Worm (Caenorhabditis elegans) whole organism, young adult: Measurements from ENCODE around the gene C11D2.4.

Experiments used
- B0261.1 ChIP-seq: sonication (generic microtip); optimal IDR thresholded peaks from 2 replicates; lab custom pipeline; 2016; ENCODE audit warnings: mild to moderate bottlenecking, missing genetic modification characterization, moderate library complexity, missing compliant biosample characterization
- C17E4.6 ChIP-seq: fragments of 200-800 bp; sonication (Bioruptor generic); IDR thresholded peaks from 2 replicates; pipeline ENCODE4 v1.3.6; 2022; ENCODE audit warnings: missing genetic modification reagents, missing genetic modification characterization, missing compliant biosample characterization
- F22D6.2 ChIP-seq: sonication (generic microtip); optimal IDR thresholded peaks from 2 replicates; lab custom pipeline; 2016; ENCODE audit warnings: mild to moderate bottlenecking, missing genetic modification characterization, missing compliant biosample characterization
- K11D2.4 ChIP-seq: fragments of 200-800 bp; sonication (Bioruptor generic); IDR thresholded peaks from 2 replicates; pipeline ENCODE4 v1.3.6; 2022; ENCODE audit warnings: missing genetic modification reagents, missing genetic modification characterization, missing compliant biosample characterization
- K12H6.12 ChIP-seq: fragments of 200-800 bp; sonication (Bioruptor generic); optimal IDR thresholded peaks from 2 replicates; lab custom pipeline; 2018; ENCODE audit warnings: mild to moderate bottlenecking, missing genetic modification characterization, missing compliant biosample characterization
- Y67H2A.10 ChIP-seq: fragments of 200-800 bp; sonication (Bioruptor generic); conservative IDR thresholded peaks from 2 replicates; pipeline ENCODE4 v1.3.6; 2022; ENCODE audit warnings: missing genetic modification reagents, missing genetic modification characterization, missing compliant biosample characterization
- Y79H2A.3 ChIP-seq: fragments of 200-800 bp; sonication (Bioruptor generic); conservative IDR thresholded peaks from 2 replicates; pipeline ENCODE4 v1.3.6; 2022; ENCODE audit warnings: missing genetic modification reagents, missing genetic modification characterization, missing compliant biosample characterization
- ZK185.1 ChIP-seq: sonication (generic microtip); optimal IDR thresholded peaks from 2 replicates; lab custom pipeline; 2016; ENCODE audit warnings: mild to moderate bottlenecking, missing genetic modification characterization, missing compliant biosample characterization; ENCODE audit not compliant: poor library complexity, severe bottlenecking
- akir-1 ChIP-seq: fragments of 200-800 bp; sonication (Bioruptor generic); optimal IDR thresholded peaks from 2 replicates; lab custom pipeline; 2018; ENCODE audit warnings: mild to moderate bottlenecking, missing genetic modification characterization, moderate library complexity, missing compliant biosample characterization
- atf-7 ChIP-seq: sonication (generic microtip); optimal IDR thresholded peaks from 2 replicates; lab custom pipeline; 2017; ENCODE audit warnings: mild to moderate bottlenecking, missing genetic modification characterization, missing compliant biosample characterization
- athp-1 ChIP-seq: sonication (generic microtip); optimal IDR thresholded peaks from 2 replicates; lab custom pipeline; 2017; ENCODE audit warnings: mild to moderate bottlenecking, missing genetic modification characterization, missing compliant biosample characterization
- attf-5 ChIP-seq: fragments of 200-800 bp; sonication (Bioruptor generic); optimal IDR thresholded peaks from 2 replicates; lab custom pipeline; 2018; ENCODE audit warnings: mild to moderate bottlenecking, missing genetic modification characterization, missing compliant biosample characterization
- bed-2 ChIP-seq: fragments of 200-800 bp; sonication (Bioruptor generic); IDR thresholded peaks from 2 replicates; pipeline ENCODE4 v1.3.6; 2022; ENCODE audit warnings: missing genetic modification reagents, missing genetic modification characterization, missing compliant biosample characterization
- cebp-2 ChIP-seq: fragments of 200-800 bp; sonication (Bioruptor generic); IDR thresholded peaks from 2 replicates; pipeline ENCODE4 v1.3.6; 2022; ENCODE audit warnings: missing genetic modification characterization, missing compliant biosample characterization
- ceh-100 ChIP-seq: fragments of 200-800 bp; sonication (Bioruptor generic); IDR thresholded peaks from 2 replicates; pipeline ENCODE4 v1.3.6; 2022; ENCODE audit warnings: missing genetic modification reagents, missing genetic modification characterization, missing compliant biosample characterization
- ceh-27 ChIP-seq: fragments of 200-800 bp; sonication (Bioruptor generic); optimal IDR thresholded peaks from 2 replicates; lab custom pipeline; 2018; ENCODE audit warnings: mild to moderate bottlenecking, missing genetic modification characterization, moderate library complexity, missing compliant biosample characterization
- ceh-91 ChIP-seq: fragments of 200-800 bp; sonication (Bioruptor generic); IDR thresholded peaks from 2 replicates; pipeline ENCODE4 v1.3.6; 2022; ENCODE audit warnings: missing genetic modification reagents, missing genetic modification characterization, missing compliant biosample characterization
- dpl-1 ChIP-seq: fragments of 150-350 bp; optimal IDR thresholded peaks from 2 replicates; lab custom pipeline; 2014; ENCODE audit warnings: missing biosample characterization, missing genetic modification reagents, missing genetic modification characterization
- fkh-3 ChIP-seq: sonication (generic microtip); optimal IDR thresholded peaks from 2 replicates; lab custom pipeline; 2016; ENCODE audit warnings: mild to moderate bottlenecking, missing genetic modification characterization, missing compliant biosample characterization
- him-1 ChIP-seq: sonication (generic microtip); optimal IDR thresholded peaks from 2 replicates; lab custom pipeline; 2016; ENCODE audit warnings: missing genotype, missing genetic modification reagents, missing genetic modification characterization, missing compliant biosample characterization
- hlh-12 ChIP-seq: sonication (generic microtip); optimal IDR thresholded peaks from 2 replicates; lab custom pipeline; 2016; ENCODE audit warnings: missing genetic modification characterization, missing compliant biosample characterization
- hmg-1.2 ChIP-seq: fragments of 200-800 bp; sonication (Bioruptor generic); IDR thresholded peaks from 2 replicates; pipeline ENCODE4 v1.3.6; 2022; ENCODE audit warnings: missing genetic modification reagents, missing genetic modification characterization, missing compliant biosample characterization
- hrde-1 ChIP-seq: sonication (generic microtip); optimal IDR thresholded peaks from 2 replicates; lab custom pipeline; 2016; ENCODE audit warnings: missing genetic modification characterization, mild to moderate bottlenecking, missing compliant biosample characterization, moderate library complexity, missing genotype, missing genetic modification reagents, borderline replicate concordance
- let-526 ChIP-seq: fragments of 200-800 bp; sonication (Bioruptor generic); IDR thresholded peaks from 2 replicates; pipeline ENCODE4 v1.3.6; 2022; ENCODE audit warnings: missing genetic modification reagents, missing genetic modification characterization, missing compliant biosample characterization
- let-607 ChIP-seq, 2 experiments: fragments of 200-800 bp in 1 of 2; sonication (Bioruptor generic) in 1 of 2; sonication (generic microtip) in 1 of 2; optimal IDR thresholded peaks; 2 replicates each; lab custom pipeline; 2016 to 2018; ENCODE audit warnings: mild to moderate bottlenecking in 2 of 2, missing compliant biosample characterization in 2 of 2, missing genetic modification characterization in 2 of 2, moderate library complexity in 2 of 2, missing genotype in 1 of 2
- lin-40 ChIP-seq: sonication (generic microtip); optimal IDR thresholded peaks from 2 replicates; lab custom pipeline; 2016; ENCODE audit warnings: missing genetic modification characterization, mild to moderate bottlenecking, missing compliant biosample characterization, missing genotype, missing genetic modification reagents
- lsy-27 ChIP-seq: sonication (generic microtip); optimal IDR thresholded peaks from 2 replicates; lab custom pipeline; 2017; ENCODE audit warnings: missing genetic modification characterization, mild to moderate bottlenecking, missing compliant biosample characterization, antibody characterized with exemption, missing genotype, borderline replicate concordance; ENCODE audit not compliant: insufficient read depth
- madf-10 ChIP-seq: sonication (generic microtip); optimal IDR thresholded peaks from 2 replicates; lab custom pipeline; 2016; ENCODE audit warnings: mild to moderate bottlenecking, missing genetic modification characterization, missing compliant biosample characterization
- madf-3 ChIP-seq: fragments of 200-800 bp; sonication (Bioruptor generic); IDR thresholded peaks from 2 replicates; pipeline ENCODE4 v1.3.6; 2022; ENCODE audit warnings: missing genetic modification reagents, missing genetic modification characterization, missing compliant biosample characterization
- nfyb-1 ChIP-seq: fragments of 200-800 bp; sonication (Bioruptor generic); IDR thresholded peaks from 2 replicates; pipeline ENCODE4 v1.3.6; 2022; ENCODE audit warnings: missing genetic modification reagents, missing genetic modification characterization, missing compliant biosample characterization
- nhr-27 ChIP-seq: fragments of 200-800 bp; sonication (Bioruptor generic); optimal IDR thresholded peaks from 2 replicates; lab custom pipeline; 2018; ENCODE audit warnings: mild to moderate bottlenecking, missing genetic modification characterization, moderate library complexity, missing compliant biosample characterization
- nhr-80 ChIP-seq: sonication (generic microtip); optimal IDR thresholded peaks from 2 replicates; lab custom pipeline; 2016; ENCODE audit warnings: missing genetic modification characterization, missing compliant biosample characterization
- pbrm-1 ChIP-seq: fragments of 200-800 bp; sonication (Bioruptor generic); IDR thresholded peaks from 2 replicates; pipeline ENCODE4 v1.3.6; 2022; ENCODE audit warnings: missing genetic modification reagents, missing genetic modification characterization, missing compliant biosample characterization
- rcor-1 ChIP-seq: fragments of 200-800 bp; sonication (Bioruptor generic); IDR thresholded peaks from 2 replicates; pipeline ENCODE4 v1.3.6; 2022; ENCODE audit warnings: missing genetic modification reagents, missing genetic modification characterization, missing compliant biosample characterization
- rec-8 ChIP-seq, 2 experiments: sonication (generic microtip); optimal IDR thresholded peaks; 2 replicates each; lab custom pipeline; 2016; ENCODE audit warnings: mild to moderate bottlenecking in 2 of 2, missing genetic modification characterization in 2 of 2, missing genetic modification reagents in 2 of 2, missing genotype in 2 of 2, missing biosample characterization in 1 of 2, missing compliant biosample characterization in 1 of 2, moderate library complexity in 1 of 2
- sea-2 ChIP-seq: fragments of 200-800 bp; sonication (Bioruptor generic); IDR thresholded peaks from 2 replicates; pipeline ENCODE4 v1.3.6; 2022; ENCODE audit warnings: missing genetic modification characterization, missing compliant biosample characterization
- snpc-1.3 ChIP-seq: sonication (generic microtip); optimal IDR thresholded peaks from 2 replicates; lab custom pipeline; 2017; ENCODE audit warnings: missing genetic modification characterization, mild to moderate bottlenecking, missing compliant biosample characterization, antibody characterized with exemption, moderate library complexity, missing genotype, missing genetic modification reagents; ENCODE audit not compliant: insufficient read depth
- snpc-4 ChIP-seq, 5 experiments: fragments of 150-350 bp in 1 of 5; sonication (generic microtip) in 4 of 5; optimal IDR thresholded peaks; 2 replicates each; lab custom pipeline; 2014 to 2018; ENCODE audit warnings: missing genetic modification characterization in 5 of 5, missing biosample characterization in 3 of 5, antibody characterized with exemption in 2 of 5, mild to moderate bottlenecking in 2 of 5, missing compliant biosample characterization in 2 of 5, missing genotype in 2 of 5, moderate library complexity in 2 of 5, missing genetic modification reagents in 1 of 5
- somi-1 ChIP-seq: fragments of 200-800 bp; sonication (Bioruptor generic); optimal IDR thresholded peaks from 2 replicates; lab custom pipeline; 2018; ENCODE audit warnings: mild to moderate bottlenecking, missing genetic modification characterization, missing compliant biosample characterization
- tbp1 ChIP-seq: fragments of 200-800 bp; sonication (Bioruptor generic); optimal IDR thresholded peaks from 2 replicates; lab custom pipeline; 2018; ENCODE audit warnings: mild to moderate bottlenecking, missing genetic modification characterization, missing compliant biosample characterization
- unc-130 ChIP-seq: sonication (generic microtip); optimal IDR thresholded peaks from 2 replicates; lab custom pipeline; 2016; ENCODE audit warnings: missing genetic modification reagents, missing genetic modification characterization, missing compliant biosample characterization
- ztf-25 ChIP-seq: fragments of 200-800 bp; sonication (Bioruptor generic); IDR thresholded peaks from 2 replicates; pipeline ENCODE4 v1.3.6; 2022; ENCODE audit warnings: missing genetic modification reagents, missing genetic modification characterization, missing compliant biosample characterization
- ztf-26 ChIP-seq: sonication (generic microtip); optimal IDR thresholded peaks from 2 replicates; lab custom pipeline; 2017; ENCODE audit warnings: missing genetic modification characterization, missing compliant biosample characterization

C11D2.4 gene

ce11 chrIV:6156833-6157232, at the start of gene C11D2.4:
Gene C11D2.4 (minus strand): TSS chrIV:6156960.
- TF ChIP-seq madf-3 (GFP tag; lab: Robert Waterston, UW) (no peak), snpc-4 (GFP tag; optimal IDR thresholded peaks at IDR 0.05; lab: Kevin White, UChicago) (peak; percentile 50), snpc-4 (tag; optimal IDR thresholded peaks at IDR 0.05; lab: Kevin White, UChicago) (peak; percentile 22 to 84 (median 80)), lsy-27 (no peak), hlh-12 (no peak), hrde-1 (tag; lab: Kevin White, UChicago) (no peak), Y79H2A.3 (GFP tag; lab: Robert Waterston, UW) (no peak), ceh-91 (GFP tag; lab: Robert Waterston, UW) (no peak), nfyb-1 (GFP tag; lab: Robert Waterston, UW) (no peak), tbp1 (GFP tag; lab: Kevin White, UChicago) (peak; percentile 21), C17E4.6 (GFP tag; lab: Robert Waterston, UW) (no peak), madf-10 (tag; lab: Kevin White, UChicago) (no peak), snpc-1.3 (tag; lab: Kevin White, UChicago) (peak; percentile 36), him-1 (no peak), hmg-1.2 (peak; percentile 98), nhr-27 (tag; lab: Kevin White, UChicago) (no peak), akir-1 (no peak), K11D2.4 (no peak)

- TF ChIP-seq ztf-26 (tag; lab: Kevin White, UChicago) (peak; percentile 22), ceh-27 (GFP tag; lab: Kevin White, UChicago) (peak; percentile 89), somi-1 (peak; percentile 20), madf-3 (GFP tag; lab: Robert Waterston, UW) (peak; percentile 68; the same call in 1 of the 2 replicates), cebp-2 (GFP tag; lab: Robert Waterston, UW) (0 out of 2 replicates have a peak, but pooled peaks have one; percentile 74), Y79H2A.3 (GFP tag; lab: Robert Waterston, UW) (no peak), ceh-100 (0 out of 2 replicates have a peak, but pooled peaks have one; percentile 39), hmg-1.2 (peak; percentile 29; the same call in 1 of the 2 replicates), K12H6.12 (tag; lab: Kevin White, UChicago) (peak; percentile 69), ceh-91 (GFP tag; lab: Robert Waterston, UW) (0 out of 2 replicates have a peak, but pooled peaks have one; percentile 37), B0261.1 (tag; lab: Kevin White, UChicago) (no peak), nhr-80 (tag; lab: Kevin White, UChicago) (peak; percentile 3), ztf-25 (GFP tag; lab: Robert Waterston, UW) (0 out of 2 replicates have a peak, but pooled peaks have one; percentile 34), pbrm-1 (GFP tag; lab: Robert Waterston, UW) (peak; percentile 60; the same call in 1 of the 2 replicates), lsy-27 (no peak), sea-2 (GFP tag; lab: Robert Waterston, UW) (no peak), lin-40 (tag; lab: Kevin White, UChicago) (peak; percentile 74), attf-5 (GFP tag; lab: Kevin White, UChicago) (peak; percentile 49), unc-130 (peak; percentile 93), atf-7 (tag; lab: Kevin White, UChicago) (peak; percentile 53), athp-1 (tag; lab: Kevin White, UChicago) (peak; percentile 70), snpc-1.3 (tag; lab: Kevin White, UChicago) (no peak), F22D6.2 (peak; percentile 79), nhr-27 (tag; lab: Kevin White, UChicago) (no peak), madf-10 (tag; lab: Kevin White, UChicago) (peak; percentile 54), dpl-1 (GFP tag; lab: Kevin White, UChicago) (peak; percentile 82), bed-2 (GFP tag; lab: Robert Waterston, UW) (peak; percentile 83), rcor-1 (GFP tag; lab: Robert Waterston, UW) (peak; percentile 73), hrde-1 (tag; lab: Kevin White, UChicago) (peak; percentile 40), let-607 (tag; optimal IDR thresholded peaks at IDR 0.05; lab: Kevin White, UChicago) (peak in 1 of 2 experiments; percentile 70), Y67H2A.10 (no peak), rec-8 (tag; optimal IDR thresholded peaks at IDR 0.05; lab: Kevin White, UChicago) (peak; percentile 22 to 89), let-526 (GFP tag; lab: Robert Waterston, UW) (peak; percentile 89), nfyb-1 (GFP tag; lab: Robert Waterston, UW) (peak; percentile 43; the same call in 1 of the 2 replicates), ZK185.1 (peak; percentile 97), fkh-3 (no peak)
These were observed 49.6 kb upstream of the C11D2.4 start, which contains the start of gene C49A9.10 for ce11 chrIV:6206294-6206776. Gene C49A9.10 (minus strand): TSS chrIV:6206344.
